Fruit fly (Drosophila melanogaster) whole organism, embryonic: Measurements from ENCODE around the gene Ir67b.

ENCODE experiments used
- CG10267 ChIP-seq: fragments of 200-800 bp; sonication (Bioruptor generic); optimal IDR thresholded peaks from 2 replicates; lab custom pipeline; 2018; ENCODE audit warnings: missing biosample characterization, mild to moderate bottlenecking, missing genetic modification characterization, moderate library complexity
- CG10321 ChIP-seq: fragments of 200-800 bp; sonication (Bioruptor generic); IDR thresholded peaks from 2 replicates; pipeline ENCODE4 v1.3.6; 2022; ENCODE audit warnings: missing biosample characterization, missing genetic modification characterization
- CG17359 ChIP-seq: fragments of 200-800 bp; sonication (Bioruptor generic); optimal IDR thresholded peaks from 3 replicates; lab custom pipeline; 2018; ENCODE audit warnings: missing biosample characterization, mild to moderate bottlenecking, missing genetic modification characterization, moderate library complexity
- CG18599 ChIP-seq: fragments of 200-800 bp; sonication (Bioruptor generic); optimal IDR thresholded peaks from 3 replicates; lab custom pipeline; 2017; ENCODE audit warnings: missing biosample characterization, missing genetic modification characterization, mild to moderate bottlenecking, moderate library complexity, missing genetic modification reagents
- CG31365 ChIP-seq: fragments of 200-800 bp; sonication (Bioruptor generic); optimal IDR thresholded peaks from 2 replicates; lab custom pipeline; 2018; ENCODE audit warnings: missing biosample characterization, mild to moderate bottlenecking, missing genetic modification characterization
- CG4730 ChIP-seq: fragments of 200-800 bp; sonication (Bioruptor generic); IDR thresholded peaks from 2 replicates; pipeline ENCODE4 v1.3.6; 2022; ENCODE audit warnings: missing biosample characterization, missing genetic modification characterization
- CG7357 ChIP-seq: fragments of 200-800 bp; sonication (Bioruptor generic); IDR thresholded peaks from 3 replicates; pipeline ENCODE4 v1.3.6; 2022; ENCODE audit warnings: missing biosample characterization, missing genetic modification characterization
- CG9437 ChIP-seq: fragments of 200-800 bp; sonication (Bioruptor generic); optimal IDR thresholded peaks from 2 replicates; lab custom pipeline; 2018; ENCODE audit warnings: missing biosample characterization, mild to moderate bottlenecking, missing genetic modification characterization
- CG9609 ChIP-seq: fragments of 200-800 bp; sonication (Bioruptor generic); optimal IDR thresholded peaks from 3 replicates; lab custom pipeline; 2016; ENCODE audit warnings: missing biosample characterization, missing genetic modification characterization
- CG9817 ChIP-seq: fragments of 200-800 bp; sonication (Bioruptor generic); optimal IDR thresholded peaks from 2 replicates; lab custom pipeline; 2018; ENCODE audit warnings: missing biosample characterization, mild to moderate bottlenecking, missing genetic modification characterization, moderate library complexity
- CTCF ChIP-seq: fragments of 200-800 bp; sonication (Bioruptor generic); optimal IDR thresholded peaks from 2 replicates; lab custom pipeline; 2017; ENCODE audit warnings: missing biosample characterization, mild to moderate bottlenecking, missing genetic modification characterization, moderate library complexity
- Dbx ChIP-seq: fragments of 200-800 bp; sonication (Bioruptor generic); IDR thresholded peaks from 3 replicates; pipeline ENCODE4 v1.3.6; 2022; ENCODE audit warnings: missing biosample characterization, missing genetic modification characterization
- Dip2 ChIP-seq: fragments of 200-800 bp; sonication (Bioruptor generic); IDR thresholded peaks from 2 replicates; pipeline ENCODE4 v1.3.6; 2022; ENCODE audit warnings: missing biosample characterization, missing genetic modification characterization
- GATAe ChIP-seq: fragments of 200-800 bp; sonication (Bioruptor generic); conservative IDR thresholded peaks from 2 replicates; pipeline ENCODE4 v1.3.6; 2022; ENCODE audit warnings: missing biosample characterization, missing genetic modification characterization
- Hmr ChIP-seq: fragments of 200-800 bp; sonication (Bioruptor generic); optimal IDR thresholded peaks from 3 replicates; lab custom pipeline; 2017; ENCODE audit warnings: mild to moderate bottlenecking, missing biosample characterization, missing genetic modification reagents, missing genetic modification characterization
- Hr78 ChIP-seq, 2 experiments: fragments of 200-800 bp in 1 of 2; fragments of >200 bp in 1 of 2; sonication (Bioruptor generic) in 1 of 2; optimal IDR thresholded peaks; 2 replicates each; lab custom pipeline; 2017 to 2019; ENCODE audit warnings: missing biosample characterization in 2 of 2, missing genetic modification characterization in 2 of 2, mild to moderate bottlenecking in 1 of 2, moderate library complexity in 1 of 2
- Myb ChIP-seq: fragments of 200-800 bp; sonication (Bioruptor generic); optimal IDR thresholded peaks from 2 replicates; lab custom pipeline; 2016; ENCODE audit warnings: missing biosample characterization, missing genetic modification characterization
- NK7.1 ChIP-seq: fragments of 200-800 bp; sonication (Bioruptor generic); optimal IDR thresholded peaks from 3 replicates; lab custom pipeline; 2016; ENCODE audit warnings: missing biosample characterization, missing genetic modification characterization
- Nf-YC ChIP-seq: fragments of 200-800 bp; optimal IDR thresholded peaks from 3 replicates; lab custom pipeline; 2019; ENCODE audit warnings: missing biosample characterization, mild to moderate bottlenecking, missing genetic modification characterization, moderate library complexity
- Sox100B ChIP-seq: fragments of 200-800 bp; sonication (Bioruptor generic); optimal IDR thresholded peaks from 3 replicates; lab custom pipeline; 2018; ENCODE audit warnings: missing biosample characterization, mild to moderate bottlenecking, missing genetic modification characterization
- dmrt11E ChIP-seq: fragments of 200-800 bp; sonication (Bioruptor generic); optimal IDR thresholded peaks from 3 replicates; lab custom pipeline; 2018; ENCODE audit warnings: missing biosample characterization, mild to moderate bottlenecking, missing genetic modification characterization, moderate library complexity
- hbn ChIP-seq: fragments of 200-800 bp; sonication (Bioruptor generic); IDR thresholded peaks from 2 replicates; pipeline ENCODE4 v1.3.6; 2022; ENCODE audit warnings: missing biosample characterization, missing genetic modification characterization; ENCODE audit not compliant: partially characterized antibody
- hkb ChIP-seq, 2 experiments: fragments of 200-800 bp in 1 of 2; fragments of >200 bp in 1 of 2; sonication (Bioruptor generic) in 1 of 2; IDR thresholded peaks in 1 of 2; optimal IDR thresholded peaks in 1 of 2; 2 replicates each; pipeline versions ENCODE4 v1.3.6 to Lab custom; 2017 to 2022; ENCODE audit warnings: missing biosample characterization in 1 of 2, missing genetic modification characterization in 1 of 2
- jigr1 ChIP-seq: fragments of 200-800 bp; sonication (Bioruptor generic); IDR thresholded peaks from 3 replicates; pipeline ENCODE4 v1.3.6; 2022; ENCODE audit warnings: missing biosample characterization, missing genetic modification characterization
- kah ChIP-seq: fragments of 200-800 bp; sonication (Bioruptor generic); optimal IDR thresholded peaks from 2 replicates; lab custom pipeline; 2018; ENCODE audit warnings: missing biosample characterization, mild to moderate bottlenecking, missing genetic modification characterization
- maf-S ChIP-seq: fragments of 200-800 bp; sonication (Bioruptor generic); optimal IDR thresholded peaks from 2 replicates; lab custom pipeline; 2016; ENCODE audit warnings: missing biosample characterization, missing genetic modification characterization
- mld ChIP-seq: fragments of 200-800 bp; sonication (Bioruptor generic); IDR thresholded peaks from 3 replicates; pipeline ENCODE4 v1.3.6; 2022; ENCODE audit warnings: missing biosample characterization, missing genetic modification characterization; ENCODE audit not compliant: partially characterized antibody
- nerfin-2 ChIP-seq: fragments of 200-800 bp; sonication (Bioruptor generic); IDR thresholded peaks from 2 replicates; pipeline ENCODE4 v1.3.6; 2022; ENCODE audit warnings: missing biosample characterization, missing genetic modification characterization; ENCODE audit not compliant: partially characterized antibody
- nom ChIP-seq: fragments of 200-800 bp; sonication (Bioruptor generic); optimal IDR thresholded peaks from 2 replicates; lab custom pipeline; 2017; ENCODE audit warnings: missing biosample characterization, missing genetic modification characterization, mild to moderate bottlenecking, moderate library complexity, missing genetic modification reagents
- pb ChIP-seq: fragments of 200-800 bp; sonication (Bioruptor generic); optimal IDR thresholded peaks from 3 replicates; lab custom pipeline; 2016; ENCODE audit warnings: missing biosample characterization, missing genetic modification characterization
- pita ChIP-seq: fragments of 200-800 bp; sonication (Bioruptor generic); optimal IDR thresholded peaks from 2 replicates; lab custom pipeline; 2017; ENCODE audit warnings: missing biosample characterization, mild to moderate bottlenecking, missing genetic modification characterization
- scrt ChIP-seq: fragments of 200-800 bp; sonication (Bioruptor generic); optimal IDR thresholded peaks from 2 replicates; lab custom pipeline; 2018; ENCODE audit warnings: missing biosample characterization, mild to moderate bottlenecking, missing genetic modification characterization, moderate library complexity
- sens ChIP-seq: fragments of 200-800 bp; sonication (Bioruptor generic); peaks from one replicate; lab custom pipeline; 2016; ENCODE audit warnings: missing biosample characterization, missing genetic modification characterization
- slbo ChIP-seq: fragments of 200-800 bp; sonication (Bioruptor generic); IDR thresholded peaks from 2 replicates; pipeline ENCODE4 v1.3.6; 2022; ENCODE audit warnings: missing biosample characterization, missing genetic modification characterization
- stwl ChIP-seq: fragments of 200-800 bp; sonication (Bioruptor generic); optimal IDR thresholded peaks from 3 replicates; lab custom pipeline; 2018; ENCODE audit warnings: missing biosample characterization, mild to moderate bottlenecking, missing genetic modification characterization, moderate library complexity
- tap ChIP-seq: fragments of 200-800 bp; optimal IDR thresholded peaks from 3 replicates; lab custom pipeline; 2019; ENCODE audit warnings: missing biosample characterization, mild to moderate bottlenecking, missing genetic modification characterization, moderate library complexity

The Ir67b gene

DNA sequence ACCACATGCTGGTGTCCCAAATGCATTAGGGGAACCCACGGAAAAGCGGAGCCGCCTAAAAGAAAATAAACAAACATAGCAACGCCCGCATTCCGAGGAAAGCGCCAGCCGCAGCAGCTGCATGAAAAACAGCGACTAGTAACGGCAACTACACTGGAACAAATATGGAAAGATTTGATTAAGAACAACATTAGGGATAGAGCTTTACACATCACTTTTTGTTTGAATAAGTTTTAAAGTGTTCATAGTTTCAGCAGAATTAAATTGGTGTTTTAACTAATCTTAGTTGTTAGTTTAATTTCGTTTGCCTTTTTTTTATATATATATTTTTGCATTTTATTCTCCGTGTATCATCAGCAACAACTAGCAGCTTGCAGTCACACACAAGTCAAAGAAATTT is 3.8 kb downstream of the Ir67b start (continued):
- TF ChIP-seq tap (tag; lab: Kevin White, UChicago) (no peak), nerfin-2 (GFP tag; lab: Robert Waterston, UW) (no peak), hbn (GFP tag; lab: Robert Waterston, UW) (no peak), Myb (GFP tag; lab: Kevin White, UChicago) (no peak), slbo (GFP tag; lab: Robert Waterston, UW) (no peak)

DNA sequence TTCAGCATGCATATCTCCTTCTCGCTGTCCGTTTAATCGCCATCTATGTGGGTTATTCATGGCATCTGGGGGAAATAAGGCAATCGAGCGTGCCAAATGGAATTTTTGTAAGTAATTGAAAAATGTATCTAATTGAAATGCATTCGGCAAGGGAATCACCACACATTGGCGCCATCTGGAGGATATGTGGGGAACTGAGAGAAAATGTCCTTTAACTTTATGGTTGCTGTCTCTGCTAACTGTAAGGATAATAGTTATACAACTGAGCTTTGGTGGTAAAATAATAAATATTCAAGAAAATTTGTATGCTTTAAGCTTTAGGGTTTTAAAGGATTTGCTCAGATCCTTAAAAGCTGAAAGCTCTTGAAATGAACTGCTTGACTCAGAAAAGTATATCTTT is 4.5 kb downstream of the Ir67b start:
- TF ChIP-seq Dip2 (GFP tag; lab: Robert Waterston, UW) (peak; percentile 79), CTCF (GFP tag; lab: Kevin White, UChicago) (peak; percentile 90), maf-S (GFP tag; lab: Kevin White, UChicago) (no peak), sens (peak; percentile 67), jigr1 (GFP tag; lab: Robert Waterston, UW) (no peak), CG31365 (tag; lab: Kevin White, UChicago) (peak; percentile 74), pita (peak; percentile 54)

DNA sequence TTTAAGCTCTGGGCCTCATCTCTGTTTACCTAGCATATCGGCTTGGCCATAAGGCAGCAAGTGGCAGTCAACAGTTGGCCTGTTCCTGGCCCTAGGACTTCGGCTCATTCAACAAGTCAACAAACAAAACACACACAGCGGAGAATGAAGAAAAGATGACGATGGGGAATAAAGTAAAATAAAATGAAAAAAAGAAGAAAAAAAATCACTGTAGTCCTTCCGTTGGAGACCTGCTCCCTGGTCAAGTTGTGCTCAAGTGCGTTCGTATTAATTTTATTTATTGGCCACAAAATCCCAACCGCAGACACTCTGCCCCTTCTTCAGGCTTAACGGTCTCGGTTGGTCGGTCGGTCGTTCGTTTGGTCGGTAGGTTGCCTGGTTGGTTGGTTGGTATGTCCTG is 13.4 kb downstream of the Ir67b start:
- TF ChIP-seq Myb (GFP tag; lab: Kevin White, UChicago), result no peak
- TF ChIP-seq scrt (GFP tag; lab: Kevin White, UChicago), result peak; percentile 65
- no peak for TF ChIP-seq Hmr
- TF ChIP-seq CG10267 (tag; lab: Kevin White, UChicago), result no peak
- TF ChIP-seq Hr78 (GFP tag; optimal IDR thresholded peaks at IDR 0.05; lab: Kevin White, UChicago), result no peak
- TF ChIP-seq nom (GFP tag; lab: Kevin White, UChicago), result peak; percentile 29
- TF ChIP-seq mld (GFP tag; lab: Robert Waterston, UW), result no peak
- no peak for TF ChIP-seq hkb (optimal IDR thresholded peaks at IDR 0.05; lab: Kevin White, UChicago)
- no peak for TF ChIP-seq hkb (GFP tag; IDR thresholded peaks at IDR 0.05; lab: Robert Waterston, UW)
- TF ChIP-seq dmrt11E (tag; lab: Kevin White, UChicago), result no peak
- TF ChIP-seq CG18599 (GFP tag; lab: Kevin White, UChicago), result no peak

DNA sequence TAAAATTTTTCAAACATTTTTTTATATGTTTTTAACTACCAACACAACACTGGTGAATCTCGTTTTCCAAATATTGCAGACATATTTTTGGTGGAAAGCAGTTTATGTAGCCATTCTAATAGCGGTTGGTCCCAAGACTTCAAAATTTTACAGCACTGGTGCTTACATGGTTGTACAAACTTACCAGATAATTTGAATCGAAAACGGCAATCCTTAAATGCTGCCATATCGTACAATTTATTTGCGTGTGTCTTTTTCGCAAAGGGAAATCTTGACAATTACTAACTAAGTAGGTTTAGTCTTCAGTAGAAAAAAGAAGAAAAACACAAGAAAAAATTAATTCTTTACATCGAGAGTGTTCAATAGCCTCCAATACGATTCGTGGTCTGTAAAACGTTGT is 19.3 kb downstream of the Ir67b start, which contains the start of gene CG12362:
Gene CG12362 (plus strand): TSS at position 301 of the 400 bp plus-strand sequence.
- TF ChIP-seq Nf-YC (no peak), stwl (tag; lab: Kevin White, UChicago) (peak; percentile 58), CG7357 (GFP tag; lab: Robert Waterston, UW) (no peak)

DNA sequence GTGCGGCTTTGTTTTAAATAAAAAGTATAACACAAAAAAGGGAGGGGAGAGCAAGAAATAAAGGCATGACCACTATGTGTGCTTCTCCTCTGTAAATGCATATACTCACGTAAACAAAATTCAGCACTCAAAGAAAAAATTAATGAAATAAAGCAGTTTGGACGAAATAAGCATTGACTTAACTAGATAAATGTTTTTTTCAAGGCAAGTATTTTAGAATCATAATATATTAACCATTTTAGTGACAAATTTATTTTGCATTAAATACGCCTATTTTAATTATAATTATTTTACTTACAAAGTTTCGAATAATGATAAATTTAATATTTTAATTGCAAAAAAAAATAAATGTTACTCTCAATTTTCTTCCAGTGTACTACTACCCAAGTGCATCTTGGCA is 20.2 kb downstream of the Ir67b start:
- TF ChIP-seq CG4730 (GFP tag; lab: Robert Waterston, UW), result no peak
- TF ChIP-seq CG9817 (tag; lab: Kevin White, UChicago), result no peak
- no peak for TF ChIP-seq kah (GFP tag; lab: Kevin White, UChicago)
- TF ChIP-seq CG9437 (GFP tag; lab: Kevin White, UChicago), result no peak
- TF ChIP-seq pb, result no peak
- TF ChIP-seq CG10321 (GFP tag; lab: Robert Waterston, UW), result no peak
- TF ChIP-seq GATAe (GFP tag; lab: Robert Waterston, UW), result no peak
- TF ChIP-seq CG17359 (tag; lab: Kevin White, UChicago), result no peak
- TF ChIP-seq Sox100B (GFP tag; lab: Kevin White, UChicago), result no peak
- TF ChIP-seq CG9609 (GFP tag; lab: Kevin White, UChicago), result no peak
- no peak for TF ChIP-seq Dbx (GFP tag; lab: Robert Waterston, UW)
- TF ChIP-seq NK7.1 (GFP tag; lab: Kevin White, UChicago), result no peak
